Worm (Caenorhabditis elegans): ENCODE data around the gene F55C5.10.

Gene F55C5.10

DNA sequence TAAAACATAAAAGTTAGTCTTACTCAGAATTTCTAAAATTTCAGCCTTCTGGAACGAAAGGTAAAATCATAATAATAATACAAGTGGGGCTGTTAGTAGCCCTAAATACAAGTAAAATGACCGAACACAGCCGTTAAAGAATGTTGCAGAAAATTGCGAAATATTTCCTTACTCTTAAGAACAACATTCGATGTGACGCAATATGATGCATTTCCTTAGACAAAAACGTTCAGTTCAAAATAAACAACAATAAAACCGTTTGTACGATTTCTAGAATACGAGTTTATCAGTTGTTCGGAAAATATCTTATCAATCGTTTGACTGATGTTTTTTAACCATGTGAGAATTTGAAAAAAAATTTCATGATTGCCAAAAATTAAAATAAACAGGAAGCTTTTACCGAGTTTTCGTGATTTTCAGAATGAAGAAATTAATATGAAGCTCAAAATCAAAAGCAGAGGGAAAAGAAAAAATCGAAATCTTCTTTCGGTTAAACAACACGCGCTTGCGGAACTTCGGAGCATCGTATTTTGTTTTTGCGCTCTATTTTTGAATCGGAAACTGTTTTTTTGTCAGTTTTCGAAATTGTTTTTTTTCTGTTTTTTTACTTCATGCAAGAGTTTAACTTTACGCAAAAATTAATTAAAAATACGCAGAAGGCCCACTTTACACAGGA, 37.4 kb upstream of the F55C5.10 start:
- peak; percentile 34 for TF ChIP-seq C34F6.9 (tag; optimal IDR thresholded peaks at IDR 0.05)
- TF ChIP-seq gmeb-1 (tag; optimal IDR thresholded peaks at IDR 0.05): peak; percentile 13
- TF ChIP-seq nhr-21 (tag; optimal IDR thresholded peaks at IDR 0.05): no peak
- no peak for TF ChIP-seq lin-11 (tag; optimal IDR thresholded peaks at IDR 0.05)
- TF ChIP-seq sem-4 (tag; optimal IDR thresholded peaks at IDR 0.05): no peak
- TF ChIP-seq ztf-1 (GFP tag; conservative IDR thresholded peaks at IDR 0.05): no peak
- peak; percentile 48 for TF ChIP-seq nhr-129 (tag; optimal IDR thresholded peaks at IDR 0.05)
- no peak for TF ChIP-seq nhr-11 (tag; optimal IDR thresholded peaks at IDR 0.05)
- no peak for TF ChIP-seq nhr-23 (tag; optimal IDR thresholded peaks at IDR 0.05)
- no peak for TF ChIP-seq dmd-4 (tag; optimal IDR thresholded peaks at IDR 0.05)
- TF ChIP-seq mbf-1 (tag; optimal IDR thresholded peaks at IDR 0.05): no peak

- TF ChIP-seq lin-11 (tag; optimal IDR thresholded peaks at IDR 0.05) (no peak), nhr-129 (tag; optimal IDR thresholded peaks at IDR 0.05) (no peak), nhr-12 (tag; optimal IDR thresholded peaks at IDR 0.05) (no peak), sem-4 (tag; optimal IDR thresholded peaks at IDR 0.05) (no peak), ceh-82 (tag; optimal IDR thresholded peaks at IDR 0.05) (no peak), ceh-16 (tag; optimal IDR thresholded peaks at IDR 0.05) (no peak), peb-1 (tag; optimal IDR thresholded peaks at IDR 0.05) (no peak), R02D3.7 (tag; optimal IDR thresholded peaks at IDR 0.05) (no peak), nhr-25 (tag; optimal IDR thresholded peaks at IDR 0.05) (no peak), elt-1 (tag; optimal IDR thresholded peaks at IDR 0.05) (no peak), skn-1 (tag; optimal IDR thresholded peaks at IDR 0.05) (no peak), unc-39 (tag; optimal IDR thresholded peaks at IDR 0.05) (no peak), blmp-1 (tag; optimal IDR thresholded peaks at IDR 0.05; ENCODE audit: insufficient read depth) (no peak), nhr-11 (tag; optimal IDR thresholded peaks at IDR 0.05) (no peak), nhr-77 (tag; optimal IDR thresholded peaks at IDR 0.05) (no peak)
Observed at ce11 chrV:12251041-12251440, 32.2 kb upstream of the F55C5.10 start, which contains the start of gene T04H1.5. Gene T04H1.5, plus strand, starts transcription at chrV:12251341.

DNA sequence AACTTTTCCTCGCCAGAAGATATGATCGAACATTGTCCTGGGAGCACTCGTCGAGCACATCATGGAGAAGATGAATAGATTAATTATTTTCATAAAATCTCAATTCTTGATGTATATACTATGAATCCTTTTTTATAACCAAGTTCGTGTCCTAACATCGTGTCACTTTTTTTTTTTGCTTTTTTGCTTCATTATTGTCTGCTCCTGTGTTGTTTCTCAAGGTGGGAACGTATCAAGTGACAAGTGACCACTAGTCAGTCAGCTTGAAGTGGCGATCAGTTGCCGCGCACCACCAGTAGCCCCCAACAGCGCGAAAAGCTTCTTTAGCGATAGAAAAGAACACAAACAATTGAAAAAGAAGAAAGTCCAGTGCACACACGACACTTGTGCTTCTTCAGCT, 31.0 kb upstream of the F55C5.10 start, which contains the start of gene lrx-1:
lrx-1 (plus strand) TSS at position 301 of the 400 bp plus-strand sequence.
- TF ChIP-seq lin-11 (tag; optimal IDR thresholded peaks at IDR 0.05) (no peak), peb-1 (tag; optimal IDR thresholded peaks at IDR 0.05) (no peak), mdl-1 (tag; optimal IDR thresholded peaks at IDR 0.05) (no peak), lsy-2 (tag; optimal IDR thresholded peaks at IDR 0.05) (no peak), mab-5 (tag; optimal IDR thresholded peaks at IDR 0.05) (no peak), Y55F3AM.14 (GFP tag; optimal IDR thresholded peaks at IDR 0.05) (no peak), egl-27 (tag; optimal IDR thresholded peaks at IDR 0.05) (no peak), dmd-4 (tag; optimal IDR thresholded peaks at IDR 0.05) (no peak), sem-4 (tag; optimal IDR thresholded peaks at IDR 0.05) (no peak)

- TF ChIP-seq sma-3 (GFP tag; optimal IDR thresholded peaks at IDR 0.05) (no peak), nhr-129 (tag; optimal IDR thresholded peaks at IDR 0.05) (no peak), nhr-77 (tag; optimal IDR thresholded peaks at IDR 0.05) (no peak), lin-13 (GFP tag; optimal IDR thresholded peaks at IDR 0.05) (no peak), ztf-1 (GFP tag; conservative IDR thresholded peaks at IDR 0.05) (no peak), egl-27 (tag; optimal IDR thresholded peaks at IDR 0.05) (no peak), peb-1 (tag; optimal IDR thresholded peaks at IDR 0.05) (no peak), ceh-16 (tag; optimal IDR thresholded peaks at IDR 0.05) (no peak), nhr-21 (tag; optimal IDR thresholded peaks at IDR 0.05) (no peak), nhr-237 (tag; optimal IDR thresholded peaks at IDR 0.05) (no peak), Y55F3AM.14 (GFP tag; optimal IDR thresholded peaks at IDR 0.05) (no peak), ama-1 (optimal IDR thresholded peaks at IDR 0.05) (no peak), lsy-2 (tag; optimal IDR thresholded peaks at IDR 0.05) (no peak), ztf-11 (tag; optimal IDR thresholded peaks at IDR 0.05) (no peak)
Observed at ce11 chrV:12255343-12255742, 27.9 kb upstream of the F55C5.10 start, which contains the start of gene T04H1.12. Gene T04H1.12, plus strand, starts transcription at chrV:12255643.

ce11 chrV:12256398-12256797, 26.9 kb upstream of the F55C5.10 start, which contains the start of gene ugt-55:
Gene ugt-55, plus strand, starts transcription at chrV:12256698.
- TF ChIP-seq nhr-129 (tag; optimal IDR thresholded peaks at IDR 0.05) (no peak), nhr-77 (tag; optimal IDR thresholded peaks at IDR 0.05) (no peak), lin-11 (tag; optimal IDR thresholded peaks at IDR 0.05) (no peak), ceh-16 (tag; optimal IDR thresholded peaks at IDR 0.05) (no peak), sem-4 (tag; optimal IDR thresholded peaks at IDR 0.05) (no peak), elt-1 (tag; optimal IDR thresholded peaks at IDR 0.05) (no peak), mbf-1 (tag; optimal IDR thresholded peaks at IDR 0.05) (no peak), mab-5 (tag; optimal IDR thresholded peaks at IDR 0.05) (no peak), nhr-6 (tag; optimal IDR thresholded peaks at IDR 0.05) (no peak), nhr-12 (tag; optimal IDR thresholded peaks at IDR 0.05) (no peak), lin-39 (tag; optimal IDR thresholded peaks at IDR 0.05) (no peak), nhr-10 (tag; optimal IDR thresholded peaks at IDR 0.05) (no peak)

All from whole organism, L2 larva.